Fruit fly (Drosophila melanogaster) whole organism, embryonic: ENCODE measurements around the gene CG32537.

Source experiments
- CG10366 ChIP-seq: fragments of 200-800 bp; sonication (Bioruptor generic); IDR thresholded peaks from 2 replicates; pipeline ENCODE4 v1.3.6; 2022; ENCODE audit warnings: missing biosample characterization, missing genetic modification characterization
- CG11456 ChIP-seq: fragments of 200-800 bp; sonication (Bioruptor generic); IDR thresholded peaks from 3 replicates; pipeline ENCODE4 v1.3.6; 2022; ENCODE audit warnings: missing biosample characterization, missing genetic modification characterization
- CG11696 ChIP-seq: fragments of 200-800 bp; sonication (Bioruptor generic); IDR thresholded peaks from 2 replicates; pipeline ENCODE4 v1.3.6; 2022; ENCODE audit warnings: missing biosample characterization, missing genetic modification characterization
- CG12155 ChIP-seq: fragments of 200-800 bp; sonication (Bioruptor generic); optimal IDR thresholded peaks from 3 replicates; lab custom pipeline; 2016; ENCODE audit warnings: missing biosample characterization, missing genetic modification characterization
- CG13287 ChIP-seq: fragments of 200-800 bp; sonication (Bioruptor generic); IDR thresholded peaks from 2 replicates; pipeline ENCODE4 v1.3.6; 2022; ENCODE audit warnings: missing biosample characterization, missing genetic modification characterization; ENCODE audit not compliant: partially characterized antibody
- CG13775 ChIP-seq: fragments of 200-800 bp; sonication (Bioruptor generic); optimal IDR thresholded peaks from 3 replicates; lab custom pipeline; 2017; ENCODE audit warnings: missing biosample characterization, mild to moderate bottlenecking, missing genetic modification characterization
- CG14860 ChIP-seq: fragments of 200-800 bp; sonication (Bioruptor generic); IDR thresholded peaks from 3 replicates; pipeline ENCODE4 v1.3.6; 2022; ENCODE audit warnings: missing biosample characterization, missing genetic modification characterization; ENCODE audit not compliant: partially characterized antibody
- CG15479 ChIP-seq: fragments of 200-800 bp; sonication (Bioruptor generic); optimal IDR thresholded peaks from 3 replicates; lab custom pipeline; 2019; ENCODE audit warnings: missing biosample characterization, mild to moderate bottlenecking, missing genetic modification characterization, moderate library complexity
- CG16863 ChIP-seq: fragments of 200-800 bp; sonication (Bioruptor generic); optimal IDR thresholded peaks from 3 replicates; lab custom pipeline; 2016; ENCODE audit warnings: missing biosample characterization, missing genetic modification characterization
- CG17328 ChIP-seq: fragments of 200-800 bp; sonication (Bioruptor generic); IDR thresholded peaks from 2 replicates; pipeline ENCODE4 v1.3.6; 2022; ENCODE audit warnings: missing biosample characterization, missing genetic modification characterization
- CG17361 ChIP-seq: fragments of 200-800 bp; sonication (Bioruptor generic); IDR thresholded peaks from 3 replicates; pipeline ENCODE4 v1.3.6; 2022; ENCODE audit warnings: missing biosample characterization, missing genetic modification characterization
- CG18476 ChIP-seq: fragments of 200-800 bp; sonication (Bioruptor generic); optimal IDR thresholded peaks from 2 replicates; lab custom pipeline; 2016; ENCODE audit warnings: missing biosample characterization, mild to moderate bottlenecking, missing genetic modification characterization
- CG2120 ChIP-seq: fragments of 200-800 bp; sonication (Bioruptor generic); optimal IDR thresholded peaks from 3 replicates; lab custom pipeline; 2016; ENCODE audit warnings: missing biosample characterization, missing genetic modification characterization
- CG32767 ChIP-seq: fragments of 200-800 bp; sonication (Bioruptor generic); IDR thresholded peaks from 2 replicates; pipeline ENCODE4 v1.3.6; 2022; ENCODE audit warnings: missing biosample characterization, missing genetic modification characterization
- CG32772 ChIP-seq: fragments of 200-800 bp; sonication (Bioruptor generic); IDR thresholded peaks from 2 replicates; pipeline ENCODE4 v1.3.6; 2022; ENCODE audit warnings: missing biosample characterization, missing genetic modification characterization
- CG42726 ChIP-seq: fragments of 200-800 bp; sonication (Bioruptor generic); IDR thresholded peaks from 2 replicates; pipeline ENCODE4 v1.3.6; 2022; ENCODE audit warnings: missing biosample characterization, missing genetic modification characterization; ENCODE audit not compliant: partially characterized antibody
- CG5245 ChIP-seq: fragments of 200-800 bp; sonication (Bioruptor generic); optimal IDR thresholded peaks from 3 replicates; lab custom pipeline; 2016; ENCODE audit warnings: missing biosample characterization, missing genetic modification characterization
- CG5953 ChIP-seq: fragments of 200-800 bp; sonication (Bioruptor generic); IDR thresholded peaks from 2 replicates; pipeline ENCODE4 v1.3.6; 2022; ENCODE audit warnings: missing biosample characterization, missing genetic modification characterization
- Camta ChIP-seq: fragments of 200-800 bp; sonication (Bioruptor generic); optimal IDR thresholded peaks from 2 replicates; lab custom pipeline; 2016; ENCODE audit warnings: missing biosample characterization, missing genetic modification characterization
- D19B ChIP-seq: fragments of 200-800 bp; sonication (Bioruptor generic); optimal IDR thresholded peaks from 2 replicates; lab custom pipeline; 2017; ENCODE audit warnings: missing biosample characterization, mild to moderate bottlenecking, missing genetic modification characterization
- Deaf1 ChIP-seq: fragments of 200-800 bp; optimal IDR thresholded peaks from 3 replicates; lab custom pipeline; 2019; ENCODE audit warnings: missing biosample characterization, mild to moderate bottlenecking, missing genetic modification characterization, moderate library complexity
- Dip2 ChIP-seq: fragments of 200-800 bp; sonication (Bioruptor generic); IDR thresholded peaks from 2 replicates; pipeline ENCODE4 v1.3.6; 2022; ENCODE audit warnings: missing biosample characterization, missing genetic modification characterization
- Doc2 ChIP-seq: fragments of 200-800 bp; sonication (Bioruptor generic); IDR thresholded peaks from 2 replicates; pipeline ENCODE4 v1.3.6; 2022; ENCODE audit warnings: missing biosample characterization, missing genetic modification characterization
- Hmr ChIP-seq: fragments of 200-800 bp; sonication (Bioruptor generic); optimal IDR thresholded peaks from 3 replicates; lab custom pipeline; 2017; ENCODE audit warnings: mild to moderate bottlenecking, missing biosample characterization, missing genetic modification reagents, missing genetic modification characterization
- MTF-1 ChIP-seq: fragments of 200-800 bp; sonication (Bioruptor generic); optimal IDR thresholded peaks from 2 replicates; lab custom pipeline; 2018; ENCODE audit warnings: missing biosample characterization, mild to moderate bottlenecking, missing genetic modification characterization, borderline replicate concordance
- Mad ChIP-seq: fragments of 200-800 bp; sonication (Bioruptor generic); optimal IDR thresholded peaks from 2 replicates; lab custom pipeline; 2016; ENCODE audit warnings: missing biosample characterization, missing genetic modification characterization
- Mes4 ChIP-seq: fragments of 200-800 bp; sonication (Bioruptor generic); optimal IDR thresholded peaks from 2 replicates; lab custom pipeline; 2016; ENCODE audit warnings: missing biosample characterization, missing genetic modification characterization
- PHDP ChIP-seq: fragments of 200-800 bp; sonication (Bioruptor generic); optimal IDR thresholded peaks from 3 replicates; lab custom pipeline; 2018; ENCODE audit warnings: missing biosample characterization, mild to moderate bottlenecking, missing genetic modification characterization, moderate library complexity
- Sox100B ChIP-seq: fragments of 200-800 bp; sonication (Bioruptor generic); optimal IDR thresholded peaks from 3 replicates; lab custom pipeline; 2018; ENCODE audit warnings: missing biosample characterization, mild to moderate bottlenecking, missing genetic modification characterization
- Sry-δ ChIP-seq: fragments of 200-800 bp; sonication (Bioruptor generic); optimal IDR thresholded peaks from 2 replicates; lab custom pipeline; 2016; ENCODE audit warnings: missing biosample characterization, missing genetic modification characterization
- Xbp1 ChIP-seq: fragments of 200-800 bp; sonication (Bioruptor generic); optimal IDR thresholded peaks from 3 replicates; lab custom pipeline; 2016; ENCODE audit warnings: missing biosample characterization, mild to moderate bottlenecking, missing genetic modification characterization
- YL-1 ChIP-seq: fragments of 200-800 bp; sonication (Bioruptor generic); optimal IDR thresholded peaks from 3 replicates; lab custom pipeline; 2017; ENCODE audit warnings: missing biosample characterization, mild to moderate bottlenecking, missing genetic modification characterization
- aop ChIP-seq: fragments of 200-800 bp; sonication (Bioruptor generic); IDR thresholded peaks from 2 replicates; pipeline ENCODE4 v1.3.6; 2022; ENCODE audit warnings: missing biosample characterization, missing genetic modification characterization
- cato ChIP-seq: fragments of 200-800 bp; sonication (Bioruptor generic); optimal IDR thresholded peaks from 2 replicates; lab custom pipeline; 2016; ENCODE audit warnings: missing biosample characterization, missing genetic modification characterization, borderline replicate concordance
- dmrt11E ChIP-seq: fragments of 200-800 bp; sonication (Bioruptor generic); optimal IDR thresholded peaks from 3 replicates; lab custom pipeline; 2018; ENCODE audit warnings: missing biosample characterization, mild to moderate bottlenecking, missing genetic modification characterization, moderate library complexity
- dysf ChIP-seq: fragments of 200-800 bp; sonication (Bioruptor generic); IDR thresholded peaks from 3 replicates; pipeline ENCODE4 v1.3.6; 2022; ENCODE audit warnings: missing biosample characterization, missing genetic modification characterization
- exex ChIP-seq: fragments of 200-800 bp; sonication (Bioruptor generic); optimal IDR thresholded peaks from 4 replicates; lab custom pipeline; 2018; ENCODE audit warnings: missing biosample characterization, mild to moderate bottlenecking, missing genetic modification characterization, moderate library complexity
- fd3F ChIP-seq: fragments of 200-800 bp; sonication (Bioruptor generic); optimal IDR thresholded peaks from 2 replicates; lab custom pipeline; 2018; ENCODE audit warnings: missing biosample characterization, mild to moderate bottlenecking, missing genetic modification characterization, moderate library complexity
- ind ChIP-seq: fragments of 200-800 bp; sonication (Bioruptor generic); optimal IDR thresholded peaks from 3 replicates; lab custom pipeline; 2016; ENCODE audit warnings: missing biosample characterization, missing genetic modification characterization
- inv ChIP-seq: fragments of 200-800 bp; sonication (Bioruptor generic); IDR thresholded peaks from 2 replicates; pipeline ENCODE4 v1.3.6; 2022; ENCODE audit warnings: missing biosample characterization, missing genetic modification characterization; ENCODE audit not compliant: partially characterized antibody
- jumu ChIP-seq: fragments of 200-800 bp; sonication (Bioruptor generic); optimal IDR thresholded peaks from 3 replicates; lab custom pipeline; 2016; ENCODE audit warnings: missing biosample characterization, missing genetic modification characterization
- kah ChIP-seq: fragments of 200-800 bp; sonication (Bioruptor generic); optimal IDR thresholded peaks from 2 replicates; lab custom pipeline; 2018; ENCODE audit warnings: missing biosample characterization, mild to moderate bottlenecking, missing genetic modification characterization
- lmd ChIP-seq: fragments of 200-800 bp; sonication (Bioruptor generic); IDR thresholded peaks from 2 replicates; pipeline ENCODE4 v1.3.6; 2022; ENCODE audit warnings: missing biosample characterization, missing genetic modification characterization
- nom ChIP-seq: fragments of 200-800 bp; sonication (Bioruptor generic); optimal IDR thresholded peaks from 2 replicates; lab custom pipeline; 2017; ENCODE audit warnings: missing biosample characterization, missing genetic modification characterization, mild to moderate bottlenecking, moderate library complexity, missing genetic modification reagents
- onecut ChIP-seq: fragments of 200-800 bp; sonication (Bioruptor generic); IDR thresholded peaks from 2 replicates; pipeline ENCODE4 v1.3.6; 2022; ENCODE audit warnings: missing biosample characterization, missing genetic modification characterization
- pnt ChIP-seq: fragments of 200-800 bp; sonication (Bioruptor generic); optimal IDR thresholded peaks from 3 replicates; lab custom pipeline; 2016; ENCODE audit warnings: missing biosample characterization, missing genetic modification characterization
- sisA ChIP-seq: fragments of 200-800 bp; sonication (Bioruptor generic); IDR thresholded peaks from 2 replicates; pipeline ENCODE4 v1.3.6; 2022; ENCODE audit warnings: missing biosample characterization, missing genetic modification characterization
- sqz ChIP-seq: fragments of 200-800 bp; sonication (Bioruptor generic); optimal IDR thresholded peaks from 3 replicates; lab custom pipeline; 2018; ENCODE audit warnings: missing biosample characterization, mild to moderate bottlenecking, missing genetic modification characterization
- tna ChIP-seq: fragments of 200-800 bp; sonication (Bioruptor generic); IDR thresholded peaks from 2 replicates; pipeline ENCODE4 v1.3.6; 2022; ENCODE audit warnings: missing biosample characterization, missing genetic modification characterization; ENCODE audit not compliant: partially characterized antibody
- wek ChIP-seq: fragments of 200-800 bp; sonication (Bioruptor generic); optimal IDR thresholded peaks from 3 replicates; lab custom pipeline; 2018; ENCODE audit warnings: missing biosample characterization, mild to moderate bottlenecking, missing genetic modification characterization, moderate library complexity

Gene CG32537

DNA sequence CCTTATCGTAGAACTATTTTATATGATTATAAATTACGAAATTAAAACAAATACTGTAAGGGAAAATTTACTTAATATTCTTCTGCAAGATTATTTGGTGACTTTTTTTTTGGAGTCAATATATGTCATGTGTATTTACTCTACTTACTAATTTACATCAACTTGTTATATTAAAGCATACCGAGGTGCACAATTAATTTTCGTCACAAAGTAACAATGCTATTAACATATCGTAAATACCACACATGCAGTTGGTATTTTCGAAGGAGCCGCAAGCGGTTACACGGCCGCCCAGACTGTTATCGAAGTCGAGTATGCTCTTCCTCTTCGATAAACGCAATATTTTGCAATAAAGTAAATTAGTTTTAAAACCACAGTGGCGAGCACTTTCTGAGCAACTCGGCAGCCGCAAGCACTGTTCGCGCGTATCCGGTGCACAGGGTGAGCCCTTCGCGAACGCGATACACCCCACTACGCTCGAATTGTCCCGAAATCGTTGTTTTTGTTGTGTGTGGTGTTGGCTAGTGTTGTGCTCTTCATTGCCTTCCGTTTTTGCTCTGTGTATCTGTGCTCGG lies 14.7 kb downstream of the CG32537 start, which contains the start of gene Vav (continued):
- TF ChIP-seq CG5953 (GFP tag; lab: Robert Waterston, UW) (no peak), CG16863 (GFP tag; lab: Kevin White, UChicago) (no peak), YL-1 (GFP tag; lab: Kevin White, UChicago) (peak; percentile 58), pnt (GFP tag; lab: Kevin White, UChicago) (no peak), onecut (GFP tag; lab: Robert Waterston, UW) (peak; percentile 16; the same call in 1 of the 2 replicates), CG11456 (GFP tag; lab: Robert Waterston, UW) (no peak), Sry-δ (GFP tag; lab: Kevin White, UChicago) (peak; percentile 10), ind (GFP tag; lab: Kevin White, UChicago) (no peak), MTF-1 (GFP tag; lab: Kevin White, UChicago) (peak; percentile 34), CG5245 (no peak), CG11696 (GFP tag; lab: Robert Waterston, UW) (no peak), dysf (GFP tag; lab: Robert Waterston, UW) (0 out of 3 replicates have a peak, but pooled peaks have one; percentile 6), Deaf1 (peak; percentile 37), CG15479 (GFP tag; lab: Kevin White, UChicago) (no peak), exex (tag; lab: Kevin White, UChicago) (no peak), CG10366 (GFP tag; lab: Robert Waterston, UW) (no peak), PHDP (no peak), Dip2 (no peak), CG17361 (GFP tag; lab: Robert Waterston, UW) (no peak; the same call in 2 of the 3 replicates), CG14860 (peak; percentile 32; the same call in 1 of the 3 replicates), cato (no peak), CG32772 (no peak), CG13287 (GFP tag; lab: Robert Waterston, UW) (peak; percentile 50), dmrt11E (tag; lab: Kevin White, UChicago) (no peak), nom (GFP tag; lab: Kevin White, UChicago) (peak; percentile 44), Doc2 (GFP tag; lab: Robert Waterston, UW) (no peak), CG32767 (GFP tag; lab: Robert Waterston, UW) (no peak), CG12155 (GFP tag; lab: Kevin White, UChicago) (no peak), CG18476 (GFP tag; lab: Kevin White, UChicago) (no peak), fd3F (GFP tag; lab: Kevin White, UChicago) (no peak), CG13775 (GFP tag; lab: Kevin White, UChicago) (no peak), CG17328 (no peak), lmd (no peak), aop (no peak), Mad (GFP tag; lab: Kevin White, UChicago) (no peak), sisA (GFP tag; lab: Robert Waterston, UW) (no peak), inv (GFP tag; lab: Robert Waterston, UW) (no peak), Xbp1 (GFP tag; lab: Kevin White, UChicago) (no peak), CG2120 (GFP tag; lab: Kevin White, UChicago) (no peak), Camta (GFP tag; lab: Kevin White, UChicago) (no peak), CG42726 (GFP tag; lab: Robert Waterston, UW) (no peak), wek (GFP tag; lab: Kevin White, UChicago) (peak; percentile 22), D19B (no peak), Sox100B (GFP tag; lab: Kevin White, UChicago) (no peak), Mes4 (no peak), Hmr (GFP tag; lab: Kevin White, UChicago) (no peak), tna (peak; percentile 50; the same call in 1 of the 2 replicates), jumu (no peak), kah (GFP tag; lab: Kevin White, UChicago) (no peak), sqz (GFP tag; lab: Kevin White, UChicago) (no peak)
